Worm (Caenorhabditis elegans): ENCODE measurements around the gene ZC239.5.

ce11 chrII:3251782-3252181 lies 41.3 kb downstream of the ZC239.5 start:
- TF ChIP-seq klf-2 (GFP tag; conservative IDR thresholded peaks at IDR 0.05) (no peak), flt-1 (GFP tag; IDR thresholded peaks at IDR 0.05) (no peak), ztf-23 (GFP tag; IDR thresholded peaks at IDR 0.05) (no peak), ref-1 (GFP tag; conservative IDR thresholded peaks at IDR 0.05) (no peak), T22C8.4 (GFP tag; IDR thresholded peaks at IDR 0.05) (no peak), med-1 (GFP tag; optimal IDR thresholded peaks at IDR 0.05; ENCODE audit: insufficient read depth) (no peak), cog-1 (tag; optimal IDR thresholded peaks at IDR 0.05) (no peak), ztf-29 (GFP tag; IDR thresholded peaks at IDR 0.05) (no peak)

All from whole organism, midembryonic.